Worm (Caenorhabditis elegans) whole organism, L1 larva: ENCODE measurements around the gene zyg-11.

Experiments used
- C34B4.2 ChIP-seq: sonication (generic microtip); optimal IDR thresholded peaks from 2 replicates; lab custom pipeline; 2017; ENCODE audit warnings: mild to moderate bottlenecking, missing genetic modification characterization, missing compliant biosample characterization
- F16B12.6 ChIP-seq: fragments of 150-350 bp; optimal IDR thresholded peaks from 2 replicates; lab custom pipeline; 2014; ENCODE audit warnings: missing biosample characterization, missing genetic modification characterization
- blmp-1 ChIP-seq: fragments of 150-350 bp; optimal IDR thresholded peaks from 2 replicates; lab custom pipeline; 2014; ENCODE audit warnings: missing biosample characterization, missing genetic modification characterization
- ceh-88 ChIP-seq: fragments of 200-800 bp; sonication (Bioruptor generic); IDR thresholded peaks from 2 replicates; pipeline ENCODE4 v1.3.6; 2022; ENCODE audit warnings: missing genetic modification characterization, missing compliant biosample characterization
- dpl-1 ChIP-seq, 3 experiments: fragments of 150-350 bp in 2 of 3; sonication (generic microtip) in 1 of 3; optimal IDR thresholded peaks; 2 replicates each; lab custom pipeline; 2014 to 2017; ENCODE audit warnings: missing biosample characterization in 3 of 3, missing genetic modification characterization in 3 of 3, missing genetic modification reagents in 3 of 3
- dsc-1 ChIP-seq: sonication (generic microtip); optimal IDR thresholded peaks from 2 replicates; lab custom pipeline; 2016; ENCODE audit warnings: mild to moderate bottlenecking, missing genetic modification characterization, missing compliant biosample characterization
- efl-1 ChIP-seq, 4 experiments: fragments of 150-350 bp; optimal IDR thresholded peaks in 3 of 4; peaks in 1 of 4; 1 replicate in 1 of 4; 2 replicates in 3 of 4; lab custom pipeline; 2014; ENCODE audit warnings: missing biosample characterization in 2 of 4, missing genetic modification characterization in 2 of 4, missing genetic modification reagents in 2 of 4
- egl-13 ChIP-seq: sonication (generic microtip); optimal IDR thresholded peaks from 2 replicates; lab custom pipeline; 2016; ENCODE audit warnings: missing genotype, missing genetic modification reagents, missing genetic modification characterization, missing compliant biosample characterization
- egl-27 ChIP-seq, 2 experiments: fragments of 150-350 bp in 1 of 2; sonication (generic microtip); optimal IDR thresholded peaks; 3 replicates each; lab custom pipeline; 2017 to 2018; ENCODE audit warnings: missing biosample characterization in 2 of 2, missing genetic modification characterization in 2 of 2, missing genetic modification reagents in 2 of 2
- elt-2 ChIP-seq: sonication (generic microtip); optimal IDR thresholded peaks from 2 replicates; lab custom pipeline; 2016; ENCODE audit warnings: missing genetic modification characterization, mild to moderate bottlenecking, inconsistent platforms, missing compliant biosample characterization, missing genetic modification reagents
- elt-3 ChIP-seq, 6 experiments: fragments of 150-350 bp in 1 of 6; sonication (generic microtip); optimal IDR thresholded peaks; 2 replicates each; lab custom pipeline; 2017 to 2018; ENCODE audit warnings: missing biosample characterization in 6 of 6, missing genetic modification characterization in 6 of 6, inconsistent platforms in 1 of 6
- fkh-10 ChIP-seq: sonication (generic microtip); optimal IDR thresholded peaks from 2 replicates; lab custom pipeline; 2017; ENCODE audit warnings: missing biosample characterization, missing genetic modification reagents, missing genetic modification characterization
- fkh-4 ChIP-seq: sonication (generic microtip); optimal IDR thresholded peaks from 2 replicates; lab custom pipeline; 2016; ENCODE audit warnings: missing compliant biosample characterization, missing genetic modification characterization, borderline replicate concordance
- fos-1 ChIP-seq: fragments of 150-350 bp; optimal IDR thresholded peaks from 2 replicates; lab custom pipeline; 2014; ENCODE audit warnings: missing biosample characterization, missing genetic modification characterization
- hpl-2 ChIP-seq: fragments of 150-350 bp; optimal IDR thresholded peaks from 2 replicates; lab custom pipeline; 2014; ENCODE audit warnings: missing biosample characterization, missing genetic modification reagents, missing genetic modification characterization
- irx-1 ChIP-seq: sonication (generic microtip); optimal IDR thresholded peaks from 2 replicates; lab custom pipeline; 2016; ENCODE audit warnings: missing genetic modification characterization, missing compliant biosample characterization
- lin-14 ChIP-seq: fragments of 200-800 bp; sonication (Bioruptor generic); optimal IDR thresholded peaks from 2 replicates; lab custom pipeline; 2018; ENCODE audit warnings: mild to moderate bottlenecking, missing genetic modification characterization, moderate library complexity, missing compliant biosample characterization
- lin-35 ChIP-seq, 2 experiments: fragments of 150-350 bp; optimal IDR thresholded peaks; 2 replicates each; lab custom pipeline; 2014; ENCODE audit warnings: missing biosample characterization in 2 of 2, missing genetic modification characterization in 2 of 2, missing genetic modification reagents in 2 of 2
- lin-39 ChIP-seq: fragments of 150-350 bp; optimal IDR thresholded peaks from 2 replicates; lab custom pipeline; 2014; ENCODE audit warnings: missing biosample characterization, missing genetic modification reagents, missing genetic modification characterization
- lsy-2 ChIP-seq, 2 experiments: fragments of 150-350 bp; optimal IDR thresholded peaks; 2 replicates each; lab custom pipeline; 2014; ENCODE audit warnings: missing biosample characterization in 2 of 2, missing genetic modification characterization in 2 of 2
- mab-9 ChIP-seq: fragments of 200-800 bp; sonication (Bioruptor generic); IDR thresholded peaks from 2 replicates; pipeline ENCODE4 v1.3.6; 2022; ENCODE audit warnings: missing genetic modification reagents, missing genetic modification characterization, missing compliant biosample characterization
- mdl-1 ChIP-seq, 2 experiments: fragments of 150-350 bp; optimal IDR thresholded peaks; 2 replicates each; lab custom pipeline; 2014 to 2017; ENCODE audit warnings: missing biosample characterization in 2 of 2, missing genetic modification characterization in 2 of 2, inconsistent platforms in 1 of 2
- mep-1 ChIP-seq: fragments of 150-350 bp; optimal IDR thresholded peaks from 2 replicates; lab custom pipeline; 2014; ENCODE audit warnings: missing biosample characterization, missing genetic modification characterization
- nhr-28 ChIP-seq: fragments of 150-350 bp; optimal IDR thresholded peaks from 2 replicates; lab custom pipeline; 2014; ENCODE audit warnings: missing biosample characterization, missing genetic modification characterization
- nhr-77 ChIP-seq: fragments of 150-350 bp; optimal IDR thresholded peaks from 2 replicates; lab custom pipeline; 2014; ENCODE audit warnings: missing biosample characterization, missing genetic modification characterization
- nhr-90 ChIP-seq: sonication (generic microtip); optimal IDR thresholded peaks from 2 replicates; lab custom pipeline; 2016; ENCODE audit warnings: mild to moderate bottlenecking, missing genetic modification characterization, missing compliant biosample characterization; ENCODE audit not compliant: poor library complexity
- pag-3 ChIP-seq: sonication (generic microtip); optimal IDR thresholded peaks from 2 replicates; lab custom pipeline; 2017; ENCODE audit warnings: missing genetic modification characterization, mild to moderate bottlenecking, missing compliant biosample characterization, antibody characterized with exemption, borderline replicate concordance; ENCODE audit not compliant: insufficient read depth
- rnt-1 ChIP-seq: sonication (generic microtip); optimal IDR thresholded peaks from 2 replicates; lab custom pipeline; 2016; ENCODE audit warnings: mild to moderate bottlenecking, missing genetic modification characterization, moderate library complexity, missing compliant biosample characterization
- skn-1 ChIP-seq: fragments of 150-350 bp; optimal IDR thresholded peaks from 2 replicates; lab custom pipeline; 2014; ENCODE audit warnings: missing biosample characterization, missing genetic modification characterization
- snpc-4 ChIP-seq: fragments of 150-350 bp; optimal IDR thresholded peaks from 2 replicates; lab custom pipeline; 2014; ENCODE audit warnings: missing biosample characterization, missing genetic modification characterization
- snu-23 ChIP-seq: sonication (generic microtip); optimal IDR thresholded peaks from 2 replicates; lab custom pipeline; 2016; ENCODE audit warnings: missing genetic modification characterization, missing compliant biosample characterization
- sptf-1 ChIP-seq: fragments of 150-350 bp; optimal IDR thresholded peaks from 2 replicates; lab custom pipeline; 2014; ENCODE audit warnings: missing biosample characterization, missing genetic modification characterization
- tbx-2 ChIP-seq: sonication (generic microtip); optimal IDR thresholded peaks from 2 replicates; lab custom pipeline; 2016; ENCODE audit warnings: missing genetic modification characterization, missing compliant biosample characterization
- tlp-1 ChIP-seq: fragments of 150-350 bp; optimal IDR thresholded peaks from 2 replicates; lab custom pipeline; 2014; ENCODE audit warnings: missing biosample characterization, missing genetic modification characterization
- unc-98 ChIP-seq: fragments of 200-800 bp; sonication (Bioruptor generic); IDR thresholded peaks from 2 replicates; pipeline ENCODE4 v1.3.6; 2022; ENCODE audit warnings: missing genetic modification characterization, missing compliant biosample characterization
- vab-15 ChIP-seq: sonication (generic microtip); optimal IDR thresholded peaks from 2 replicates; lab custom pipeline; 2017; ENCODE audit warnings: missing genotype, mild to moderate bottlenecking, missing genetic modification characterization, missing compliant biosample characterization
- xbp-1 ChIP-seq: sonication (generic microtip); optimal IDR thresholded peaks from 2 replicates; lab custom pipeline; 2016; ENCODE audit warnings: missing genetic modification characterization, missing compliant biosample characterization
- zag-1 ChIP-seq: fragments of 150-350 bp; optimal IDR thresholded peaks from 2 replicates; lab custom pipeline; 2014; ENCODE audit warnings: missing biosample characterization, missing genetic modification characterization
- ztf-11 ChIP-seq, 2 experiments: sonication (generic microtip); optimal IDR thresholded peaks; 2 replicates each; lab custom pipeline; 2016 to 2017; ENCODE audit warnings: missing genetic modification characterization in 2 of 2, missing biosample characterization in 1 of 2, missing compliant biosample characterization in 1 of 2
- ztf-4 ChIP-seq: fragments of 150-350 bp; optimal IDR thresholded peaks from 2 replicates; lab custom pipeline; 2014; ENCODE audit warnings: missing biosample characterization, missing genetic modification characterization

Gene zyg-11

ce11 chrII:8034008-8034407 lies 16.5 kb downstream of the zyg-11 start:
- no peak for TF ChIP-seq ztf-4 (tag; lab: Kevin White, UChicago)
- TF ChIP-seq lin-35 (GFP tag; optimal IDR thresholded peaks at IDR 0.05; lab: Kevin White, UChicago) = peak in 1 of 2 experiments; percentile 21
- no peak for TF ChIP-seq elt-3 (tag; optimal IDR thresholded peaks at IDR 0.05; lab: Kevin White, UChicago)
- no peak for TF ChIP-seq elt-2 (tag; lab: Kevin White, UChicago)
- no peak for TF ChIP-seq sptf-1 (tag; lab: Kevin White, UChicago)
- no peak for TF ChIP-seq F16B12.6
- no peak for TF ChIP-seq skn-1
- peak; percentile 26 for TF ChIP-seq blmp-1 (tag; lab: Kevin White, UChicago)
- TF ChIP-seq unc-98 (GFP tag; lab: Robert Waterston, UW) = no peak
- no peak for TF ChIP-seq nhr-90
- no peak for TF ChIP-seq efl-1 (optimal IDR thresholded peaks at IDR 0.05; lab: Kevin White, UChicago)
- peak in 1 of 2 experiments; percentile 16 for TF ChIP-seq efl-1 (GFP tag; optimal IDR thresholded peaks at IDR 0.05 in 1 of 2; lab: Kevin White, UChicago)
- TF ChIP-seq mep-1 = peak; percentile 6
- TF ChIP-seq lsy-2 (tag; optimal IDR thresholded peaks at IDR 0.05; lab: Kevin White, UChicago) = peak in 1 of 2 experiments; percentile 8
- TF ChIP-seq ceh-88 (GFP tag; lab: Robert Waterston, UW) = no peak
- TF ChIP-seq lin-14 (GFP tag; lab: Kevin White, UChicago) = peak; percentile 51
- TF ChIP-seq pag-3 (tag; lab: Kevin White, UChicago) = no peak

- TF ChIP-seq mab-9 (GFP tag; lab: Robert Waterston, UW) (no peak), egl-27 (tag; optimal IDR thresholded peaks at IDR 0.05; lab: Kevin White, UChicago) (no peak), F16B12.6 (no peak), nhr-77 (tag; lab: Kevin White, UChicago) (no peak), rnt-1 (tag; lab: Kevin White, UChicago) (no peak), ztf-11 (tag; optimal IDR thresholded peaks at IDR 0.05; lab: Kevin White, UChicago) (no peak)
Observed at ce11 chrII:8034617-8035016, 17.1 kb downstream of the zyg-11 start.

DNA sequence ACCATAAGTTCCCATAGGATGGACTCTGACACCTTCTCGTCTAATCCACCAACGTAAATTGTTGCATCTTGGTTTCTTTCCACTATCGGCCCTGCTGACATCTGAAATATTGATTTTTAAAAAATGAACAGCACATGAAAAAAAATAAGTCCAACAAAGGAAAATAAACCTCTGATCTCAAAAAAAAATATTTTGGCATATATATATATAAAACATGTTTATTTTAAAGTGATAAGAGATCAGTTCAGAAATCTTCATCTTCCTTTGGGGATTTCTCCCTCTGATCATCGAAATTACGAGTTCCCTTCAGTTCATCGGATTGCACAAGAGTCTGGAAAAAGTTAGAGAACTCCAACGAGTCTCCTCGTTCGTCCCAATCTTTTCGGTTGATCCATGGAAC lies 18.2 kb downstream of the zyg-11 start, which contains the start of gene sap-49:
sap-49 (minus strand) TSS at position 101 of the 400 bp plus-strand sequence.
- TF ChIP-seq tbx-2 (tag; lab: Kevin White, UChicago) = no peak
- no peak for TF ChIP-seq rnt-1 (tag; lab: Kevin White, UChicago)
- TF ChIP-seq nhr-77 (tag; lab: Kevin White, UChicago) = no peak
- TF ChIP-seq irx-1 (tag; lab: Kevin White, UChicago) = no peak
- no peak for TF ChIP-seq lin-39 (tag; lab: Kevin White, UChicago)
- TF ChIP-seq fkh-10 = no peak
- no peak for TF ChIP-seq fkh-4 (tag; lab: Kevin White, UChicago)
- no peak for TF ChIP-seq dsc-1 (tag; lab: Kevin White, UChicago)
- no peak for TF ChIP-seq snu-23 (GFP tag; lab: Kevin White, UChicago)
- no peak for TF ChIP-seq fos-1 (tag; lab: Kevin White, UChicago)
- TF ChIP-seq nhr-28 (tag; lab: Kevin White, UChicago) = no peak
- TF ChIP-seq sptf-1 (tag; lab: Kevin White, UChicago) = no peak
- TF ChIP-seq vab-15 (tag; lab: Kevin White, UChicago) = no peak
- no peak for TF ChIP-seq tlp-1 (tag; lab: Kevin White, UChicago)
- TF ChIP-seq hpl-2 (GFP tag; lab: Kevin White, UChicago) = no peak
- no peak for TF ChIP-seq xbp-1 (tag; lab: Kevin White, UChicago)
- TF ChIP-seq skn-1 = no peak
- no peak for TF ChIP-seq ztf-4 (tag; lab: Kevin White, UChicago)
- no peak for TF ChIP-seq mdl-1 (tag; optimal IDR thresholded peaks at IDR 0.05; lab: Kevin White, UChicago)

DNA sequence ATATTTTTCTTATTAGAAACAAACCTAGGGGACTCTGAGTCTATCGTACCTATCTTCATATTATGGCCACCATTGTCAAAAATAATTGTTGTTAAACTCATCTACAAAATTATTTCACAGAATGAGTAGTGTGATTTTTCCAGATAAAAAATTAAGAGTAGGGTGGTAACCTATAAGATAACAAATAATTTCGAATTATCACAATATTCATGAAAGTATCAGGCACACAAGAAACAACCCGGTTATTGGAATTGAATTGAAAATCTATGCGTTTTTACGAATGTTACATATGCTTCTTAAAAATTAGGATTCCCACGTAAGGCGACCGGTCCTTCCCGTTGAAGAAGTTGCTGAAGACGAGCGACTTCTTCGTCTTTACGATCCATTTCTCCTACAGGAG lies 19.8 kb downstream of the zyg-11 start, which contains the start of gene arp-6:
arp-6 (minus strand) TSS at position 101 of the 400 bp plus-strand sequence.
- no peak for TF ChIP-seq zag-1 (tag; lab: Kevin White, UChicago)
- no peak for TF ChIP-seq egl-13 (tag; lab: Kevin White, UChicago)
- TF ChIP-seq dpl-1 (GFP tag; optimal IDR thresholded peaks at IDR 0.05; lab: Kevin White, UChicago) = no peak
- no peak for TF ChIP-seq C34B4.2 (tag; lab: Kevin White, UChicago)
- no peak for TF ChIP-seq ztf-4 (tag; lab: Kevin White, UChicago)
- TF ChIP-seq nhr-90 = no peak
- TF ChIP-seq snpc-4 = no peak
- TF ChIP-seq lin-35 (GFP tag; optimal IDR thresholded peaks at IDR 0.05; lab: Kevin White, UChicago) = no peak
- no peak for TF ChIP-seq lin-14 (GFP tag; lab: Kevin White, UChicago)
